Worm (Caenorhabditis elegans): ENCODE results near the gene C04G6.13.

Gene C04G6.13

ce11 chrII:5050776-5051175 is 43.3 kb upstream of the C04G6.13 start:
- TF ChIP-seq mes-2 (tag; optimal IDR thresholded peaks at IDR 0.05; ENCODE audit: poor library complexity, severe bottlenecking): no peak
- no peak for TF ChIP-seq nhr-111 (GFP tag; optimal IDR thresholded peaks at IDR 0.05)
- no peak for TF ChIP-seq nhr-10 (tag; optimal IDR thresholded peaks at IDR 0.05)
- TF ChIP-seq ceh-28 (tag; optimal IDR thresholded peaks at IDR 0.05): no peak
- no peak for TF ChIP-seq dmd-9 (GFP tag; IDR thresholded peaks at IDR 0.05)
- TF ChIP-seq lin-29 (GFP tag; IDR thresholded peaks at IDR 0.05): no peak
- TF ChIP-seq ceh-62 (tag; optimal IDR thresholded peaks at IDR 0.05): no peak
- no peak for TF ChIP-seq zfp-2 (tag; optimal IDR thresholded peaks at IDR 0.05)
- TF ChIP-seq daf-12 (tag; optimal IDR thresholded peaks at IDR 0.05): no peak

- TF ChIP-seq saeg-2 (GFP tag; IDR thresholded peaks at IDR 0.05): no peak
- TF ChIP-seq ctbp-1 (GFP tag; IDR thresholded peaks at IDR 0.05): peak; percentile 72
- TF ChIP-seq spr-3 (GFP tag; optimal IDR thresholded peaks at IDR 0.05): peak; percentile 24
- TF ChIP-seq gei-8 (GFP tag; optimal IDR thresholded peaks at IDR 0.05): no peak
- TF ChIP-seq zfp-3 (GFP tag; conservative IDR thresholded peaks at IDR 0.05): peak; percentile 50; the same call in 1 of the 2 replicates
- TF ChIP-seq tag-97 (GFP tag; IDR thresholded peaks at IDR 0.05): no peak
- 0 out of 2 replicates have a peak, but pooled peaks have one; percentile 60 for TF ChIP-seq vab-7 (GFP tag; IDR thresholded peaks at IDR 0.05)
- TF ChIP-seq snpc-1.2 (GFP tag; IDR thresholded peaks at IDR 0.05): peak; percentile 66; the same call in 1 of the 2 replicates
- TF ChIP-seq daf-8 (GFP tag; IDR thresholded peaks at IDR 0.05): no peak
- peak; percentile 82 for TF ChIP-seq nhr-102 (tag; optimal IDR thresholded peaks at IDR 0.05)
- peak; percentile 84 for TF ChIP-seq T20F7.1 (GFP tag; optimal IDR thresholded peaks at IDR 0.05)
- TF ChIP-seq lin-29 (GFP tag; IDR thresholded peaks at IDR 0.05): no peak
- peak; percentile 95 for TF ChIP-seq dve-1 (tag; optimal IDR thresholded peaks at IDR 0.05; ENCODE audit: insufficient read depth)
- no peak for TF ChIP-seq fos-1 (tag; optimal IDR thresholded peaks at IDR 0.05)
- TF ChIP-seq nhr-76 (tag; optimal IDR thresholded peaks at IDR 0.05): no peak
- TF ChIP-seq madf-9 (GFP tag; conservative IDR thresholded peaks at IDR 0.05): 0 out of 2 replicates have a peak, but pooled peaks have one; percentile 21
- peak; percentile 91 for TF ChIP-seq aha-1 (tag)
- TF ChIP-seq ceh-28 (tag; optimal IDR thresholded peaks at IDR 0.05): peak; percentile 46
- TF ChIP-seq dmd-8 (GFP tag; IDR thresholded peaks at IDR 0.05): peak; percentile 20; the same call in 1 of the 2 replicates
- peak; percentile 49 for TF ChIP-seq dmd-6 (GFP tag; IDR thresholded peaks at IDR 0.05)
- peak; percentile 94 for TF ChIP-seq nhr-25 (tag; optimal IDR thresholded peaks at IDR 0.05; ENCODE audit: borderline replicate concordance, insufficient read depth)
- TF ChIP-seq lin-1 (GFP tag; IDR thresholded peaks at IDR 0.05): no peak
- TF ChIP-seq pqm-1 (tag; optimal IDR thresholded peaks at IDR 0.05): peak; percentile 14
- TF ChIP-seq ces-1 (GFP tag; optimal IDR thresholded peaks at IDR 0.05): no peak
- TF ChIP-seq lir-3 (tag; optimal IDR thresholded peaks at IDR 0.05): no peak
- no peak for TF ChIP-seq mxl-2 (GFP tag; conservative IDR thresholded peaks at IDR 0.05)
- no peak for TF ChIP-seq ceh-32 (tag; optimal IDR thresholded peaks at IDR 0.05; ENCODE audit: poor library complexity)
- peak; percentile 86 for TF ChIP-seq hmg-1.1 (GFP tag; IDR thresholded peaks at IDR 0.05)
- TF ChIP-seq skn-1 (tag; optimal IDR thresholded peaks at IDR 0.05): no peak
- no peak; the same call in 1 of the 2 replicates for TF ChIP-seq set-16 (GFP tag; IDR thresholded peaks at IDR 0.05)
- peak; percentile 81 for TF ChIP-seq unc-130 (GFP tag; optimal IDR thresholded peaks at IDR 0.05)
- peak; percentile 43 for TF ChIP-seq F10B5.3 (tag; optimal IDR thresholded peaks at IDR 0.05)
- TF ChIP-seq ztf-11 (tag; optimal IDR thresholded peaks at IDR 0.05): no peak
- peak; percentile 61 for TF ChIP-seq F49E8.2 (tag; optimal IDR thresholded peaks at IDR 0.05; ENCODE audit: borderline replicate concordance)
- TF ChIP-seq hlh-30 (tag; optimal IDR thresholded peaks at IDR 0.05; ENCODE audit: insufficient read depth): peak; percentile 94
- 0 out of 2 replicates have a peak, but pooled peaks have one; percentile 35 for TF ChIP-seq dmd-9 (GFP tag; IDR thresholded peaks at IDR 0.05)
- peak in 1 of 2 experiments; percentile 53 for TF ChIP-seq mdl-1 (tag; optimal IDR thresholded peaks at IDR 0.05)
- no peak for TF ChIP-seq madf-5 (GFP tag; IDR thresholded peaks at IDR 0.05)
- peak; percentile 42 for TF ChIP-seq zag-1 (tag; optimal IDR thresholded peaks at IDR 0.05)
- peak; percentile 82 for TF ChIP-seq spr-1 (tag; optimal IDR thresholded peaks at IDR 0.05)
- TF ChIP-seq lin-15B (tag; optimal IDR thresholded peaks at IDR 0.05): peak; percentile 87
- no peak for TF ChIP-seq zip-11 (GFP tag; IDR thresholded peaks at IDR 0.05)
Measured at ce11 chrII:5055129-5055666, 38.8 kb upstream of the C04G6.13 start, which contains the start of the genes ify-1 and rpl-22. Gene ify-1, minus strand, starts transcription at chrII:5055179. Gene rpl-22, plus strand, starts transcription at chrII:5055616.
